Fruit fly (Drosophila melanogaster): Measurements from ENCODE around the gene CG12093.
A peak's percentile ranks its signal among the peaks of the same experiment; 100 is the strongest.

CG12093 gene

dm6 chr3L:2772045-2772444 lies 1.8 kb downstream of the CG12093 start, which contains the start of gene AhcyL1 (continued):
- TF ChIP-seq CG10267 (tag; optimal IDR thresholded peaks at IDR 0.05) = peak; percentile 51
- no peak for TF ChIP-seq CG4820 (GFP tag; optimal IDR thresholded peaks at IDR 0.05)
- no peak for TF ChIP-seq maf-S (GFP tag; optimal IDR thresholded peaks at IDR 0.05)
- no peak for TF ChIP-seq Opbp (GFP tag; IDR thresholded peaks at IDR 0.05; ENCODE audit: partially characterized antibody)
- no peak for TF ChIP-seq luna (GFP tag; optimal IDR thresholded peaks at IDR 0.05)
- TF ChIP-seq BEAF-32 (GFP tag; optimal IDR thresholded peaks at IDR 0.05) = peak; percentile 14
- TF ChIP-seq Asciz (GFP tag; optimal IDR thresholded peaks at IDR 0.05) = no peak
- TF ChIP-seq jigr1 (GFP tag; IDR thresholded peaks at IDR 0.05) = no peak
- no peak for TF ChIP-seq CG7745 (tag; optimal IDR thresholded peaks at IDR 0.05)
- no peak for TF ChIP-seq CG6689 (GFP tag; IDR thresholded peaks at IDR 0.05)
- peak; percentile 80 for TF ChIP-seq CG3995 (GFP tag; optimal IDR thresholded peaks at IDR 0.05)
- TF ChIP-seq pzg (GFP tag; optimal IDR thresholded peaks at IDR 0.05) = peak; percentile 60
- TF ChIP-seq Xrp1 (GFP tag; IDR thresholded peaks at IDR 0.05) = no peak
- TF ChIP-seq Kr (GFP tag; optimal IDR thresholded peaks at IDR 0.05) = no peak
- no peak for TF ChIP-seq tin (GFP tag; optimal IDR thresholded peaks at IDR 0.05)
- TF ChIP-seq sc (optimal IDR thresholded peaks at IDR 0.05) = no peak
- no peak for TF ChIP-seq sc (GFP tag; optimal IDR thresholded peaks at IDR 0.05)
- no peak for TF ChIP-seq CG10654 (GFP tag; optimal IDR thresholded peaks at IDR 0.05)
- no peak for TF ChIP-seq CG8281 (tag; optimal IDR thresholded peaks at IDR 0.05)
- TF ChIP-seq emc (GFP tag; optimal IDR thresholded peaks at IDR 0.05) = no peak
- no peak for TF ChIP-seq Dfd (GFP tag; optimal IDR thresholded peaks at IDR 0.05)
- no peak for TF ChIP-seq H15 (GFP tag; IDR thresholded peaks at IDR 0.05)
- TF ChIP-seq fd3F (GFP tag; optimal IDR thresholded peaks at IDR 0.05) = no peak
- peak; percentile 93 for TF ChIP-seq CG17385 (GFP tag; optimal IDR thresholded peaks at IDR 0.05)
- TF ChIP-seq CG11695 (GFP tag; IDR thresholded peaks at IDR 0.05) = no peak
- TF ChIP-seq CG17829 (tag; optimal IDR thresholded peaks at IDR 0.05) = peak; percentile 16
- TF ChIP-seq nmo (GFP tag; optimal IDR thresholded peaks at IDR 0.05) = peak; percentile 9
- no peak for TF ChIP-seq Lhr (GFP tag; optimal IDR thresholded peaks at IDR 0.05)
- no peak for TF ChIP-seq fru (optimal IDR thresholded peaks at IDR 0.05)
- peak; percentile 37 for TF ChIP-seq sens (GFP tag)
- TF ChIP-seq CG15514 (GFP tag; optimal IDR thresholded peaks at IDR 0.05) = peak; percentile 27
- peak; percentile 4 for TF ChIP-seq CG2116 (GFP tag; optimal IDR thresholded peaks at IDR 0.05)
- peak; percentile 22 for TF ChIP-seq CG34376 (GFP tag; optimal IDR thresholded peaks at IDR 0.05)
- TF ChIP-seq Drgx (GFP tag; IDR thresholded peaks at IDR 0.05) = 0 out of 2 replicates have a peak, but pooled peaks have one; percentile 14
- TF ChIP-seq MBD-R2 (GFP tag; IDR thresholded peaks at IDR 0.05) = no peak; the same call in 1 of the 2 replicates
- no peak for TF ChIP-seq D19A (tag; optimal IDR thresholded peaks at IDR 0.05)
- TF ChIP-seq CG2712 (tag; optimal IDR thresholded peaks at IDR 0.05) = peak; percentile 26
- TF ChIP-seq CG14441 (GFP tag; IDR thresholded peaks at IDR 0.05) = no peak
- TF ChIP-seq Abd-B (GFP tag; optimal IDR thresholded peaks at IDR 0.05) = no peak
- no peak; the same call in 1 of the 2 replicates for TF ChIP-seq tna (GFP tag; IDR thresholded peaks at IDR 0.05; ENCODE audit: partially characterized antibody)
- no peak for TF ChIP-seq CkIIα-i1 (GFP tag; IDR thresholded peaks at IDR 0.05)
- TF ChIP-seq lilli (GFP tag; optimal IDR thresholded peaks at IDR 0.05) = no peak
- TF ChIP-seq CG14667 (GFP tag; IDR thresholded peaks at IDR 0.05) = no peak
- no peak for TF ChIP-seq CG12236 (GFP tag; optimal IDR thresholded peaks at IDR 0.05)
- no peak for TF ChIP-seq z (GFP tag; IDR thresholded peaks at IDR 0.05)
- peak; percentile 37; the same call in 1 of the 4 replicates for TF ChIP-seq Dll (GFP tag; IDR thresholded peaks at IDR 0.05; ENCODE audit: partially characterized antibody)
- peak; percentile 42 for TF ChIP-seq CG1603 (tag; optimal IDR thresholded peaks at IDR 0.05)
- 0 out of 2 replicates have a peak, but pooled peaks have one; percentile 8 for TF ChIP-seq CG3847 (GFP tag; IDR thresholded peaks at IDR 0.05)
- TF ChIP-seq toy (GFP tag; IDR thresholded peaks at IDR 0.05) = no peak
- no peak for TF ChIP-seq cg (GFP tag; optimal IDR thresholded peaks at IDR 0.05)
- peak in 1 of 2 experiments; percentile 31 for TF ChIP-seq crp (GFP tag; optimal IDR thresholded peaks at IDR 0.05)
- no peak for TF ChIP-seq zfh2 (GFP tag; optimal IDR thresholded peaks at IDR 0.05)
